Worm (Caenorhabditis elegans) whole organism, L1 larva: ENCODE measurements around the gene fbxa-152.
A peak's percentile ranks its signal among the peaks of the same experiment; 100 is the strongest.

Experiments
- C16A3.4 ChIP-seq: fragments of 150-350 bp; optimal IDR thresholded peaks from 2 replicates; lab custom pipeline; 2014; ENCODE audit warnings: missing biosample characterization, missing genetic modification characterization
- F16B12.6 ChIP-seq: fragments of 150-350 bp; optimal IDR thresholded peaks from 2 replicates; lab custom pipeline; 2014; ENCODE audit warnings: missing biosample characterization, missing genetic modification characterization
- aha-1 ChIP-seq: fragments of 150-350 bp; optimal IDR thresholded peaks from 2 replicates; lab custom pipeline; 2014; ENCODE audit warnings: missing biosample characterization, missing genetic modification characterization
- alr-1 ChIP-seq: fragments of 200-800 bp; sonication (Bioruptor generic); optimal IDR thresholded peaks from 2 replicates; lab custom pipeline; 2018; ENCODE audit warnings: borderline replicate concordance, mild to moderate bottlenecking, missing genetic modification characterization, missing compliant biosample characterization
- ama-1 ChIP-seq: fragments of 150-350 bp; optimal IDR thresholded peaks from 2 replicates; lab custom pipeline; 2014
- blmp-1 ChIP-seq: fragments of 150-350 bp; optimal IDR thresholded peaks from 2 replicates; lab custom pipeline; 2014; ENCODE audit warnings: missing biosample characterization, missing genetic modification characterization
- ceh-8 ChIP-seq: fragments of 200-800 bp; sonication (Bioruptor generic); optimal IDR thresholded peaks from 2 replicates; lab custom pipeline; 2018; ENCODE audit warnings: mild to moderate bottlenecking, missing genetic modification characterization, moderate library complexity, missing compliant biosample characterization
- ceh-82 ChIP-seq, 3 experiments: fragments of 150-350 bp in 1 of 3; sonication (generic microtip) in 2 of 3; optimal IDR thresholded peaks; 2 replicates each; lab custom pipeline; 2014 to 2017; ENCODE audit warnings: missing biosample characterization in 3 of 3, missing genetic modification characterization in 3 of 3
- ceh-88 ChIP-seq: fragments of 200-800 bp; sonication (Bioruptor generic); IDR thresholded peaks from 2 replicates; pipeline ENCODE4 v1.3.6; 2022; ENCODE audit warnings: missing genetic modification characterization, missing compliant biosample characterization
- ceh-90 ChIP-seq: sonication (generic microtip); optimal IDR thresholded peaks from 2 replicates; lab custom pipeline; 2016; ENCODE audit warnings: missing genetic modification characterization, missing compliant biosample characterization
- dpl-1 ChIP-seq, 3 experiments: fragments of 150-350 bp in 2 of 3; sonication (generic microtip) in 1 of 3; optimal IDR thresholded peaks; 2 replicates each; lab custom pipeline; 2014 to 2017; ENCODE audit warnings: missing biosample characterization in 3 of 3, missing genetic modification characterization in 3 of 3, missing genetic modification reagents in 3 of 3
- efl-1 ChIP-seq, 4 experiments: fragments of 150-350 bp; optimal IDR thresholded peaks in 3 of 4; peaks in 1 of 4; 1 replicate in 1 of 4; 2 replicates in 3 of 4; lab custom pipeline; 2014; ENCODE audit warnings: missing biosample characterization in 2 of 4, missing genetic modification characterization in 2 of 4, missing genetic modification reagents in 2 of 4
- egl-13 ChIP-seq: sonication (generic microtip); optimal IDR thresholded peaks from 2 replicates; lab custom pipeline; 2016; ENCODE audit warnings: missing genotype, missing genetic modification reagents, missing genetic modification characterization, missing compliant biosample characterization
- elt-3 ChIP-seq, 6 experiments: fragments of 150-350 bp in 1 of 6; sonication (generic microtip); optimal IDR thresholded peaks; 2 replicates each; lab custom pipeline; 2017 to 2018; ENCODE audit warnings: missing biosample characterization in 6 of 6, missing genetic modification characterization in 6 of 6, inconsistent platforms in 1 of 6
- fkh-4 ChIP-seq: sonication (generic microtip); optimal IDR thresholded peaks from 2 replicates; lab custom pipeline; 2016; ENCODE audit warnings: missing compliant biosample characterization, missing genetic modification characterization, borderline replicate concordance
- fkh-8 ChIP-seq: sonication (generic microtip); optimal IDR thresholded peaks from 2 replicates; lab custom pipeline; 2016; ENCODE audit warnings: mild to moderate bottlenecking, missing genetic modification characterization, missing compliant biosample characterization
- fos-1 ChIP-seq: fragments of 150-350 bp; optimal IDR thresholded peaks from 2 replicates; lab custom pipeline; 2014; ENCODE audit warnings: missing biosample characterization, missing genetic modification characterization
- grh-1 ChIP-seq: fragments of 200-800 bp; sonication (Bioruptor generic); IDR thresholded peaks from 2 replicates; pipeline ENCODE4 v1.3.6; 2022; ENCODE audit warnings: missing genetic modification reagents, missing genetic modification characterization, missing compliant biosample characterization
- hlh-4 ChIP-seq: sonication (generic microtip); optimal IDR thresholded peaks from 2 replicates; lab custom pipeline; 2016; ENCODE audit warnings: mild to moderate bottlenecking, missing genetic modification characterization, missing compliant biosample characterization
- isw-1 ChIP-seq: fragments of 200-800 bp; sonication (Bioruptor generic); IDR thresholded peaks from 2 replicates; pipeline ENCODE4 v1.3.6; 2022; ENCODE audit warnings: missing genetic modification characterization, missing compliant biosample characterization
- jun-1 ChIP-seq: fragments of 150-350 bp; optimal IDR thresholded peaks from 2 replicates; lab custom pipeline; 2014; ENCODE audit warnings: missing biosample characterization, missing genetic modification reagents, missing genetic modification characterization
- lin-13 ChIP-seq: fragments of 150-350 bp; optimal IDR thresholded peaks from 2 replicates; lab custom pipeline; 2014; ENCODE audit warnings: missing biosample characterization, missing genetic modification reagents, missing genetic modification characterization
- lin-35 ChIP-seq, 2 experiments: fragments of 150-350 bp; optimal IDR thresholded peaks; 2 replicates each; lab custom pipeline; 2014; ENCODE audit warnings: missing biosample characterization in 2 of 2, missing genetic modification characterization in 2 of 2, missing genetic modification reagents in 2 of 2
- lin-39 ChIP-seq: fragments of 150-350 bp; optimal IDR thresholded peaks from 2 replicates; lab custom pipeline; 2014; ENCODE audit warnings: missing biosample characterization, missing genetic modification reagents, missing genetic modification characterization
- lsy-2 ChIP-seq, 2 experiments: fragments of 150-350 bp; optimal IDR thresholded peaks; 2 replicates each; lab custom pipeline; 2014; ENCODE audit warnings: missing biosample characterization in 2 of 2, missing genetic modification characterization in 2 of 2
- mdl-1 ChIP-seq, 2 experiments: fragments of 150-350 bp; optimal IDR thresholded peaks; 2 replicates each; lab custom pipeline; 2014 to 2017; ENCODE audit warnings: missing biosample characterization in 2 of 2, missing genetic modification characterization in 2 of 2, inconsistent platforms in 1 of 2
- nhr-11 ChIP-seq: fragments of 150-350 bp; optimal IDR thresholded peaks from 2 replicates; lab custom pipeline; 2014; ENCODE audit warnings: missing biosample characterization, missing genetic modification characterization
- nhr-19 ChIP-seq: fragments of 200-800 bp; sonication (Bioruptor generic); conservative IDR thresholded peaks from 2 replicates; pipeline ENCODE4 v1.3.6; 2022; ENCODE audit warnings: missing genetic modification characterization, missing compliant biosample characterization
- nhr-20 ChIP-seq: sonication (generic microtip); optimal IDR thresholded peaks from 2 replicates; lab custom pipeline; 2016; ENCODE audit warnings: mild to moderate bottlenecking, missing genetic modification characterization, missing compliant biosample characterization
- nhr-47 ChIP-seq: sonication (generic microtip); optimal IDR thresholded peaks from 2 replicates; lab custom pipeline; 2016; ENCODE audit warnings: mild to moderate bottlenecking, missing genetic modification characterization, moderate library complexity, missing compliant biosample characterization
- nhr-71 ChIP-seq: sonication (generic microtip); optimal IDR thresholded peaks from 2 replicates; lab custom pipeline; 2016; ENCODE audit warnings: mild to moderate bottlenecking, missing genetic modification characterization, moderate library complexity, missing compliant biosample characterization
- nhr-85 ChIP-seq: sonication (generic microtip); peaks from one replicate; lab custom pipeline; 2016; ENCODE audit warnings: missing genetic modification characterization, inconsistent platforms, missing compliant biosample characterization
- nhr-90 ChIP-seq: sonication (generic microtip); optimal IDR thresholded peaks from 2 replicates; lab custom pipeline; 2016; ENCODE audit warnings: mild to moderate bottlenecking, missing genetic modification characterization, missing compliant biosample characterization; ENCODE audit not compliant: poor library complexity
- rnt-1 ChIP-seq: sonication (generic microtip); optimal IDR thresholded peaks from 2 replicates; lab custom pipeline; 2016; ENCODE audit warnings: mild to moderate bottlenecking, missing genetic modification characterization, moderate library complexity, missing compliant biosample characterization
- skn-1 ChIP-seq: fragments of 150-350 bp; optimal IDR thresholded peaks from 2 replicates; lab custom pipeline; 2014; ENCODE audit warnings: missing biosample characterization, missing genetic modification characterization
- snpc-4 ChIP-seq: fragments of 150-350 bp; optimal IDR thresholded peaks from 2 replicates; lab custom pipeline; 2014; ENCODE audit warnings: missing biosample characterization, missing genetic modification characterization
- snu-23 ChIP-seq: sonication (generic microtip); optimal IDR thresholded peaks from 2 replicates; lab custom pipeline; 2016; ENCODE audit warnings: missing genetic modification characterization, missing compliant biosample characterization
- sup-37 ChIP-seq: fragments of 200-800 bp; sonication (Bioruptor generic); optimal IDR thresholded peaks from 2 replicates; lab custom pipeline; 2018; ENCODE audit warnings: mild to moderate bottlenecking, missing genetic modification characterization, missing compliant biosample characterization
- swsn-7 ChIP-seq: sonication (generic microtip); optimal IDR thresholded peaks from 2 replicates; lab custom pipeline; 2016; ENCODE audit warnings: missing genetic modification characterization, missing compliant biosample characterization
- tbx-2 ChIP-seq: sonication (generic microtip); optimal IDR thresholded peaks from 2 replicates; lab custom pipeline; 2016; ENCODE audit warnings: missing genetic modification characterization, missing compliant biosample characterization
- tlp-1 ChIP-seq: fragments of 150-350 bp; optimal IDR thresholded peaks from 2 replicates; lab custom pipeline; 2014; ENCODE audit warnings: missing biosample characterization, missing genetic modification characterization
- unc-130 ChIP-seq: fragments of 150-350 bp; optimal IDR thresholded peaks from 2 replicates; lab custom pipeline; 2017; ENCODE audit warnings: missing biosample characterization, missing genetic modification characterization, inconsistent platforms
- xbp-1 ChIP-seq: sonication (generic microtip); optimal IDR thresholded peaks from 2 replicates; lab custom pipeline; 2016; ENCODE audit warnings: missing genetic modification characterization, missing compliant biosample characterization
- ztf-4 ChIP-seq: fragments of 150-350 bp; optimal IDR thresholded peaks from 2 replicates; lab custom pipeline; 2014; ENCODE audit warnings: missing biosample characterization, missing genetic modification characterization

The fbxa-152 gene

DNA sequence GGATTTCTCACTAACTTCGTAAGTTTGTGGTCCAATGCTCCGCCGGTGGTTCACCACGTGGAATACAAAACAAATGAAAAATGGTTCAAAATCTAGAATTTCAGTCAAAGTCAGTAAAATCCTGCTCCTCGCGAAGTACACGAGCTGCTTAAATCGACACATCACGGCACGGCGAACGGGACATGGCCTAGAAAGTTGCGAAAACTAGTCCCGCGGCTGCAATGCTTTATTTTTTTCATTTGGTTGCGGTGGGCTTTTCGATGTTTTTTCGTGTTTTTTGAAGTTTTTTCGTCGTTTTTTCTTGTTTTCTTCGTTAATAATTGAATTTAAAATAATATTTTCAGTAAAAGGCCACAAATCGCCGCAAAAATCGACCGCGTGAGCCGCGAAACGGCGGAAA, 16.4 kb downstream of the fbxa-152 start:
- TF ChIP-seq lsy-2 (tag; optimal IDR thresholded peaks at IDR 0.05; lab: Kevin White, UChicago) (peak in 1 of 2 experiments; percentile 5), rnt-1 (peak; percentile 33)
- TF ChIP-seq, all 84 proteins: peak for 2; not testable (repeated sequence) for 82

ce11 chrV:15578386-15578785, 23.8 kb downstream of the fbxa-152 start, which contains the start of gene F28F8.9:
Gene F28F8.9 (minus strand): TSS chrV:15578673.
- TF ChIP-seq ceh-82 (tag; optimal IDR thresholded peaks at IDR 0.05; lab: Kevin White, UChicago) (peak in 2 of 3 experiments; percentile 25 to 46), snu-23 (GFP tag; lab: Kevin White, UChicago) (peak; percentile 56), nhr-20 (tag; lab: Kevin White, UChicago) (peak; percentile 14), isw-1 (peak; percentile 40), nhr-11 (no peak), fos-1 (tag; lab: Kevin White, UChicago) (peak; percentile 41), alr-1 (tag; lab: Kevin White, UChicago) (no peak), fkh-8 (tag; lab: Kevin White, UChicago) (no peak), swsn-7 (tag; lab: Kevin White, UChicago) (peak; percentile 46), ceh-88 (no peak), lin-39 (tag; lab: Kevin White, UChicago) (no peak), unc-130 (tag; lab: Kevin White, UChicago) (peak; percentile 46), nhr-71 (peak; percentile 63), tbx-2 (peak; percentile 27), lin-13 (GFP tag; lab: Kevin White, UChicago) (peak; percentile 43), nhr-90 (tag; lab: Kevin White, UChicago) (peak; percentile 40), nhr-47 (peak; percentile 57), sup-37 (GFP tag; lab: Kevin White, UChicago) (no peak), rnt-1 (peak; percentile 59), nhr-19 (GFP tag; lab: Robert Waterston, UW) (peak; percentile 58), skn-1 (tag; lab: Kevin White, UChicago) (peak; percentile 76), jun-1 (tag; lab: Kevin White, UChicago) (no peak), snpc-4 (tag; lab: Kevin White, UChicago) (peak; percentile 40), aha-1 (tag; lab: Kevin White, UChicago) (no peak), lin-35 (GFP tag; optimal IDR thresholded peaks at IDR 0.05; lab: Kevin White, UChicago) (peak; percentile 95 to 98), mdl-1 (tag; optimal IDR thresholded peaks at IDR 0.05; lab: Kevin White, UChicago) (peak in 1 of 2 experiments; percentile 15), C16A3.4 (tag; lab: Kevin White, UChicago) (peak; percentile 44), nhr-85 (tag; lab: Kevin White, UChicago) (peak; percentile 49), blmp-1 (peak; percentile 53), egl-13 (tag; lab: Kevin White, UChicago) (no peak), xbp-1 (peak; percentile 52), efl-1 (optimal IDR thresholded peaks at IDR 0.05; lab: Kevin White, UChicago) (peak; percentile 44 to 94), efl-1 (GFP tag; optimal IDR thresholded peaks at IDR 0.05 in 1 of 2; lab: Kevin White, UChicago) (peak; percentile 93 to 99), dpl-1 (GFP tag; optimal IDR thresholded peaks at IDR 0.05; lab: Kevin White, UChicago) (peak; percentile 91 to 96 (median 93)), hlh-4 (tag; lab: Kevin White, UChicago) (no peak), lsy-2 (tag; optimal IDR thresholded peaks at IDR 0.05; lab: Kevin White, UChicago) (peak; percentile 67 to 80), tlp-1 (no peak), F16B12.6 (peak; percentile 4)
- TF ChIP-seq, all 84 proteins: peak for 26

DNA sequence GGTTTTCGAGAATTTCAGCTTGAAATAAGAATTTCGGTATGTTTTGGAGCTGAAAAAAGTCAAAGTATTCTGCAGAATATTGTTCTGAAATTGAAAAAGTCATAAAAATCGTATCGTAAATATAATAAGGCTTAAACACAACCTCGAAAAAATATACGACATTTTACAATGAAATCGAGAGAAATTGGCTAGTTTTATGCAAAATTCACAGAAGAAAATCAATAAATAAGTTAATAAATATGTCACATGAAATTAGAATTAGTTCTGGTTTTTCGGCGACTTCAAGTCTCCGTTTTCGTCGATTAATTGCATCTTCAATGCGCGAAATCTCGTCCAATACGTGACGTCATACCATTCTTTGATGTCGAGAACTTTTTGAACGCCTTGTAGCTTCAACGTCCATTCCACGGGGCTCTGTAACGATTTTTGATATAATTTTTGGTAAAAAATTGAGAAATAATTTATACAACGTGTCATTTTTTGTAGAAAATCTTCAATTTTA, 24.7 kb downstream of the fbxa-152 start, which contains the start of gene atx-3:
atx-3 (minus strand) TSS at position 51 of the 502 bp plus-strand sequence.
- TF ChIP-seq ama-1 (lab: Kevin White, UChicago) (no peak), fkh-4 (no peak), alr-1 (tag; lab: Kevin White, UChicago) (no peak), elt-3 (tag; optimal IDR thresholded peaks at IDR 0.05; lab: Kevin White, UChicago) (peak in 1 of 6 experiments; percentile 19), ztf-4 (tag; lab: Kevin White, UChicago) (no peak), lin-13 (GFP tag; lab: Kevin White, UChicago) (no peak), ceh-8 (GFP tag; lab: Kevin White, UChicago) (no peak), snu-23 (GFP tag; lab: Kevin White, UChicago) (no peak), ceh-82 (tag; optimal IDR thresholded peaks at IDR 0.05; lab: Kevin White, UChicago) (no peak), swsn-7 (tag; lab: Kevin White, UChicago) (no peak), nhr-85 (tag; lab: Kevin White, UChicago) (peak; percentile 54), grh-1 (GFP tag; lab: Robert Waterston, UW) (no peak), hlh-4 (tag; lab: Kevin White, UChicago) (no peak), blmp-1 (peak; percentile 56), efl-1 (optimal IDR thresholded peaks at IDR 0.05; lab: Kevin White, UChicago) (no peak), efl-1 (GFP tag; optimal IDR thresholded peaks at IDR 0.05 in 1 of 2; lab: Kevin White, UChicago) (peak in 1 of 2 experiments; percentile 4), jun-1 (tag; lab: Kevin White, UChicago) (no peak), nhr-20 (tag; lab: Kevin White, UChicago) (no peak), lin-39 (tag; lab: Kevin White, UChicago) (no peak), ceh-90 (tag; lab: Kevin White, UChicago) (no peak)
